Fruit fly (Drosophila melanogaster): Measurements from ENCODE around the gene Strump.

Strump gene

dm6 chr3L:16160073-16160398, 38.2 kb downstream of the Strump start (continued):
- no peak for TF ChIP-seq Doc2 (GFP tag; IDR thresholded peaks at IDR 0.05)
- TF ChIP-seq hkb (optimal IDR thresholded peaks at IDR 0.05) = no peak
- TF ChIP-seq hkb (GFP tag; IDR thresholded peaks at IDR 0.05) = no peak
- no peak for TF ChIP-seq CG12104 (GFP tag; optimal IDR thresholded peaks at IDR 0.05)
- no peak for TF ChIP-seq Hey (tag; optimal IDR thresholded peaks at IDR 0.05)
- no peak for TF ChIP-seq Antp (GFP tag; optimal IDR thresholded peaks at IDR 0.05)
- no peak for TF ChIP-seq Gug (GFP tag; IDR thresholded peaks at IDR 0.05)
- TF ChIP-seq CG2202 (tag; optimal IDR thresholded peaks at IDR 0.05) = no peak
- TF ChIP-seq CG9797 (GFP tag; optimal IDR thresholded peaks at IDR 0.05) = no peak
- peak; percentile 27 for TF ChIP-seq pho (GFP tag; optimal IDR thresholded peaks at IDR 0.05)
- TF ChIP-seq NFAT (GFP tag; IDR thresholded peaks at IDR 0.05) = no peak
- peak; percentile 22 for TF ChIP-seq Bteb2 (GFP tag; optimal IDR thresholded peaks at IDR 0.05)
- TF ChIP-seq jing (GFP tag; optimal IDR thresholded peaks at IDR 0.05) = no peak
- no peak for TF ChIP-seq chn (GFP tag; optimal IDR thresholded peaks at IDR 0.05)
- TF ChIP-seq Hr51 (GFP tag; optimal IDR thresholded peaks at IDR 0.05) = no peak
- TF ChIP-seq schlank (tag; optimal IDR thresholded peaks at IDR 0.05) = peak; percentile 21
- no peak for TF ChIP-seq CG11085 (GFP tag; IDR thresholded peaks at IDR 0.05)
- TF ChIP-seq CG30431 (GFP tag; optimal IDR thresholded peaks at IDR 0.05) = no peak
- no peak for TF ChIP-seq D (optimal IDR thresholded peaks at IDR 0.05)
- TF ChIP-seq D (GFP tag; optimal IDR thresholded peaks at IDR 0.05) = no peak
- no peak for TF ChIP-seq CG43689 (GFP tag; IDR thresholded peaks at IDR 0.05)
- TF ChIP-seq fd96Cb (tag; optimal IDR thresholded peaks at IDR 0.05) = no peak
- TF ChIP-seq zfh2 (GFP tag; optimal IDR thresholded peaks at IDR 0.05) = peak; percentile 48
- no peak for TF ChIP-seq Rx (GFP tag; IDR thresholded peaks at IDR 0.05)
- no peak for TF ChIP-seq CG14667 (GFP tag; IDR thresholded peaks at IDR 0.05)
- TF ChIP-seq Fer1 (GFP tag; optimal IDR thresholded peaks at IDR 0.05) = no peak
- no peak for TF ChIP-seq nerfin-2 (GFP tag; IDR thresholded peaks at IDR 0.05; ENCODE audit: partially characterized antibody)
- TF ChIP-seq bowl (GFP tag; IDR thresholded peaks at IDR 0.05) = no peak
- TF ChIP-seq ftz-f1 (GFP tag; optimal IDR thresholded peaks at IDR 0.05) = no peak
- TF ChIP-seq gsb-n (tag; optimal IDR thresholded peaks at IDR 0.05) = no peak
- no peak for TF ChIP-seq CG31224 (GFP tag; IDR thresholded peaks at IDR 0.05)
- TF ChIP-seq esg (GFP tag; conservative IDR thresholded peaks at IDR 0.05) = no peak
- no peak for TF ChIP-seq dm (GFP tag; optimal IDR thresholded peaks at IDR 0.05)
- no peak for TF ChIP-seq run (tag; optimal IDR thresholded peaks at IDR 0.05)
- no peak for TF ChIP-seq slp2 (GFP tag; optimal IDR thresholded peaks at IDR 0.05)
- TF ChIP-seq Ets97D (GFP tag; optimal IDR thresholded peaks at IDR 0.05) = no peak
- TF ChIP-seq D19B (GFP tag; optimal IDR thresholded peaks at IDR 0.05) = peak; percentile 82
- TF ChIP-seq trem (tag; optimal IDR thresholded peaks at IDR 0.05) = no peak
- TF ChIP-seq CG11504 (tag; optimal IDR thresholded peaks at IDR 0.05) = peak; percentile 16
- TF ChIP-seq exex (tag; optimal IDR thresholded peaks at IDR 0.05) = peak; percentile 5
- TF ChIP-seq CG13123 (GFP tag; optimal IDR thresholded peaks at IDR 0.05) = no peak
- TF ChIP-seq YL-1 (GFP tag; optimal IDR thresholded peaks at IDR 0.05) = no peak
- no peak for TF ChIP-seq CG4282 (GFP tag; optimal IDR thresholded peaks at IDR 0.05)
- no peak for TF ChIP-seq sr (GFP tag; IDR thresholded peaks at IDR 0.05)
- TF ChIP-seq gcm2 (GFP tag; optimal IDR thresholded peaks at IDR 0.05) = no peak
- no peak for TF ChIP-seq Myb (GFP tag; optimal IDR thresholded peaks at IDR 0.05)
- no peak for TF ChIP-seq CG7987 (GFP tag; optimal IDR thresholded peaks at IDR 0.05)
- TF ChIP-seq stwl (tag; optimal IDR thresholded peaks at IDR 0.05) = no peak
- TF ChIP-seq CG3995 (GFP tag; optimal IDR thresholded peaks at IDR 0.05) = no peak
- TF ChIP-seq CG11456 (GFP tag; IDR thresholded peaks at IDR 0.05) = no peak
- TF ChIP-seq chinmo (GFP tag; IDR thresholded peaks at IDR 0.05; ENCODE audit: partially characterized antibody) = no peak
- no peak for TF ChIP-seq lola (GFP tag; optimal IDR thresholded peaks at IDR 0.05)
- TF ChIP-seq HmgZ (tag; optimal IDR thresholded peaks at IDR 0.05) = no peak
- no peak for TF ChIP-seq CG15696 (tag; optimal IDR thresholded peaks at IDR 0.05)
